Worm (Caenorhabditis elegans) whole organism, midembryonic: ENCODE measurements around the gene nhr-175.

Experiments
- flt-1 ChIP-seq: fragments of 200-800 bp; sonication (Bioruptor generic); IDR thresholded peaks from 2 replicates; pipeline ENCODE4 v1.3.6; 2022; ENCODE audit warnings: missing genetic modification characterization, missing compliant biosample characterization
- med-1 ChIP-seq: sonication (generic microtip); optimal IDR thresholded peaks from 2 replicates; lab custom pipeline; 2017; ENCODE audit warnings: missing genetic modification characterization, mild to moderate bottlenecking, missing compliant biosample characterization, antibody characterized with exemption, missing genetic modification reagents; ENCODE audit not compliant: insufficient read depth
- ref-1 ChIP-seq: fragments of 200-800 bp; sonication (Bioruptor generic); conservative IDR thresholded peaks from 2 replicates; pipeline ENCODE4 v1.3.6; 2022; ENCODE audit warnings: missing genetic modification reagents, missing genetic modification characterization, missing compliant biosample characterization
- ztf-23 ChIP-seq: fragments of 200-800 bp; sonication (Bioruptor generic); IDR thresholded peaks from 2 replicates; pipeline ENCODE4 v1.3.6; 2022; ENCODE audit warnings: missing genetic modification reagents, missing genetic modification characterization, missing compliant biosample characterization

DNA sequence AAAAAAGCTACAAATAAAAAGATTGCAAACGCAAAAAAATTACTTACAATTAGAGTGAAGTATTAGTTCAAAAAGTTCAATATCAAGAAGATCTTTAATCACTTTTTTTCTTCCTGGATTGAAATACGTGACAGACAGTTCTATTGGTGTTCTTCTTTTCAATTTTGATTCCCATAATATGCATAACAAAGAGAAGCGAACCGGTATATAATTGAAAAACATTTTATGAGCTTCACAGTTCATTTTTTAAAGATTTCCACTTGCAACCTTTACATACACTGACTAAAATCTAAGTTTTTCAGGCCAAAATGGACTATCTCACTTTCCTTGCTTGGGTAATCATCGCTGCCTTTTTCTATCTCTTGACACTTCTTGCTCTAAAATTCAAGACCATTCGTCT, 10.0 kb downstream of the nhr-175 start, which contains the start of gene T22G5.1:
- TF ChIP-seq ztf-23 (GFP tag; lab: Robert Waterston, UW) (no peak), med-1 (GFP tag; lab: Kevin White, UChicago) (no peak), ref-1 (no peak), flt-1 (GFP tag; lab: Robert Waterston, UW) (no peak)
